Worm (Caenorhabditis elegans) whole organism, L4 larva: Measurements from ENCODE around the gene scrm-7.
"Not testable (repeated sequence)": the region's sequence is repeated elsewhere in the genome, so short reads cannot be mapped to it uniquely, and the experiment has no call there.

Source experiments
- D1046.2 ChIP-seq: fragments of 200-800 bp; sonication (Bioruptor generic); IDR thresholded peaks from 2 replicates; pipeline ENCODE4 v1.3.6; 2022; ENCODE audit warnings: missing genetic modification characterization, missing compliant biosample characterization
- F26F4.8 ChIP-seq: fragments of 200-800 bp; sonication (Bioruptor generic); conservative IDR thresholded peaks from 2 replicates; pipeline ENCODE4 v1.3.6; 2022; ENCODE audit warnings: missing genetic modification characterization, missing compliant biosample characterization
- T26A8.4 ChIP-seq: fragments of 200-800 bp; sonication (Bioruptor generic); IDR thresholded peaks from 2 replicates; pipeline ENCODE4 v1.3.6; 2022; ENCODE audit warnings: missing genetic modification characterization, missing compliant biosample characterization
- Y48G9A.11 ChIP-seq: fragments of 200-800 bp; sonication (Bioruptor generic); IDR thresholded peaks from 2 replicates; pipeline ENCODE4 v1.3.6; 2022; ENCODE audit warnings: missing genetic modification reagents, missing genetic modification characterization, missing compliant biosample characterization
- Y75B8A.6 ChIP-seq: fragments of 200-800 bp; sonication (Bioruptor generic); IDR thresholded peaks from 2 replicates; pipeline ENCODE4 v1.3.6; 2022; ENCODE audit warnings: missing genetic modification reagents, missing genetic modification characterization, missing compliant biosample characterization
- aha-1 ChIP-seq: fragments of 150-350 bp; peaks from one replicate; lab custom pipeline; 2014; ENCODE audit warnings: missing biosample characterization, missing genetic modification characterization
- ceh-44 ChIP-seq: fragments of 200-800 bp; sonication (Bioruptor generic); IDR thresholded peaks from 2 replicates; pipeline ENCODE4 v1.3.6; 2022; ENCODE audit warnings: missing genetic modification reagents, missing genetic modification characterization, missing compliant biosample characterization
- ceh-62 ChIP-seq: sonication (generic microtip); optimal IDR thresholded peaks from 2 replicates; lab custom pipeline; 2017; ENCODE audit warnings: missing biosample characterization, missing genetic modification characterization
- dmd-6 ChIP-seq: fragments of 200-800 bp; sonication (Bioruptor generic); IDR thresholded peaks from 2 replicates; pipeline ENCODE4 v1.3.6; 2022; ENCODE audit warnings: missing genetic modification reagents, missing genetic modification characterization, missing compliant biosample characterization
- dmd-9 ChIP-seq: fragments of 200-800 bp; sonication (Bioruptor generic); IDR thresholded peaks from 2 replicates; pipeline ENCODE4 v1.3.6; 2022; ENCODE audit warnings: missing genetic modification reagents, missing genetic modification characterization, missing compliant biosample characterization
- dve-1 ChIP-seq: sonication (generic microtip); optimal IDR thresholded peaks from 2 replicates; lab custom pipeline; 2017; ENCODE audit warnings: antibody characterized with exemption, mild to moderate bottlenecking, missing genetic modification characterization, missing compliant biosample characterization; ENCODE audit not compliant: insufficient read depth
- lim-7 ChIP-seq: fragments of 200-800 bp; sonication (Bioruptor generic); IDR thresholded peaks from 2 replicates; pipeline ENCODE4 v1.3.6; 2022; ENCODE audit warnings: missing genetic modification characterization, missing compliant biosample characterization
- lin-29 ChIP-seq: fragments of 200-800 bp; sonication (Bioruptor generic); IDR thresholded peaks from 2 replicates; pipeline ENCODE4 v1.3.6; 2022; ENCODE audit warnings: missing genetic modification reagents, missing genetic modification characterization, missing compliant biosample characterization
- mep-1 ChIP-seq: fragments of 150-350 bp; sonication (generic microtip); optimal IDR thresholded peaks from 3 replicates; lab custom pipeline; 2014; ENCODE audit warnings: missing biosample characterization, missing genetic modification characterization
- nhr-10 ChIP-seq: fragments of 150-350 bp; optimal IDR thresholded peaks from 2 replicates; lab custom pipeline; 2014; ENCODE audit warnings: missing biosample characterization, missing genetic modification characterization
- nhr-42 ChIP-seq: fragments of 200-800 bp; sonication (Bioruptor generic); IDR thresholded peaks from 2 replicates; pipeline ENCODE4 v1.3.6; 2022; ENCODE audit warnings: missing genetic modification characterization, missing compliant biosample characterization
- nhr-77 ChIP-seq: fragments of 150-350 bp; optimal IDR thresholded peaks from 2 replicates; lab custom pipeline; 2014; ENCODE audit warnings: missing biosample characterization, missing genetic modification characterization
- php-3 ChIP-seq: fragments of 200-800 bp; sonication (Bioruptor generic); IDR thresholded peaks from 2 replicates; pipeline ENCODE4 v1.3.6; 2022; ENCODE audit warnings: missing genetic modification reagents, missing genetic modification characterization, missing compliant biosample characterization
- saeg-2 ChIP-seq: fragments of 200-800 bp; sonication (Bioruptor generic); IDR thresholded peaks from 2 replicates; pipeline ENCODE4 v1.3.6; 2022; ENCODE audit warnings: missing genetic modification reagents, missing genetic modification characterization, missing compliant biosample characterization
- set-16 ChIP-seq: fragments of 200-800 bp; sonication (Bioruptor generic); IDR thresholded peaks from 2 replicates; pipeline ENCODE4 v1.3.6; 2022; ENCODE audit warnings: missing genetic modification reagents, missing genetic modification characterization, missing compliant biosample characterization
- skn-1 ChIP-seq: fragments of 150-350 bp; optimal IDR thresholded peaks from 2 replicates; lab custom pipeline; 2014; ENCODE audit warnings: missing biosample characterization, missing genetic modification characterization
- spr-1 ChIP-seq: sonication (generic microtip); optimal IDR thresholded peaks from 2 replicates; lab custom pipeline; 2016; ENCODE audit warnings: mild to moderate bottlenecking, missing genetic modification characterization, missing compliant biosample characterization
- tag-97 ChIP-seq: fragments of 200-800 bp; sonication (Bioruptor generic); IDR thresholded peaks from 2 replicates; pipeline ENCODE4 v1.3.6; 2022; ENCODE audit warnings: missing genetic modification characterization, missing compliant biosample characterization
- unc-130 ChIP-seq: sonication (generic microtip); optimal IDR thresholded peaks from 2 replicates; lab custom pipeline; 2016; ENCODE audit warnings: missing genetic modification reagents, missing genetic modification characterization, missing compliant biosample characterization
- unc-62 ChIP-seq, 3 experiments: fragments of 150-350 bp in 1 of 3; sonication (generic microtip); optimal IDR thresholded peaks in 2 of 3; peaks in 1 of 3; 1 replicate in 1 of 3; 2 replicates in 2 of 3; lab custom pipeline; 2014 to 2017; ENCODE audit warnings: missing biosample characterization in 3 of 3, missing genetic modification characterization in 3 of 3, missing genetic modification reagents in 3 of 3, missing genotype in 1 of 3
- zag-1 ChIP-seq: fragments of 150-350 bp; optimal IDR thresholded peaks from 2 replicates; lab custom pipeline; 2014; ENCODE audit warnings: missing biosample characterization, missing genetic modification characterization
- zfp-2 ChIP-seq: sonication (generic microtip); optimal IDR thresholded peaks from 2 replicates; lab custom pipeline; 2016; ENCODE audit warnings: mild to moderate bottlenecking, missing genetic modification characterization, missing compliant biosample characterization
- ztf-7 ChIP-seq: fragments of 150-350 bp; optimal IDR thresholded peaks from 2 replicates; lab custom pipeline; 2014; ENCODE audit warnings: missing biosample characterization, missing genetic modification characterization

scrm-7 gene

DNA sequence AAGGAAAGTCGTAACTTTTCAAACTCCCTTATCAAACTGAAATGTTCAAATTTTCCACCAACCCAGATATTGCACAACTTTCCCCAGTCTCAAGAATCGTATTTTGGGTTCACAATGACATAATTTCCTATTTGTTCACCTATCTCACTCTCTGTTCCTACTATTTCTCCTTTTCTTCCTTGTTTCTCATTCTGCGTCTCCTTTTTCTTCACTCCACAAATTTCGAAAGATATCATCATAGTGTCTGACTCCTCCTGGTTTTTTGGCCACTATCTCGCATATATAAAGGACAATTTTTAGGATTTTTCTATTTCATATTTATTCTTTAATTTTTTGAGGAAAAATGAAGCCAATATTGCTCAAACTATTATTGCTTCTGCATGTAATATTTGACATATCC, 6.5 kb downstream of the scrm-7 start, which contains the start of gene haf-7 (continued):
- TF ChIP-seq mep-1 (tag; lab: Kevin White, UChicago) (no peak), ztf-7 (no peak), dmd-6 (GFP tag; lab: Robert Waterston, UW) (peak; percentile 38; the same call in 1 of the 2 replicates), nhr-42 (no peak), lin-29 (GFP tag; lab: Robert Waterston, UW) (no peak)

DNA sequence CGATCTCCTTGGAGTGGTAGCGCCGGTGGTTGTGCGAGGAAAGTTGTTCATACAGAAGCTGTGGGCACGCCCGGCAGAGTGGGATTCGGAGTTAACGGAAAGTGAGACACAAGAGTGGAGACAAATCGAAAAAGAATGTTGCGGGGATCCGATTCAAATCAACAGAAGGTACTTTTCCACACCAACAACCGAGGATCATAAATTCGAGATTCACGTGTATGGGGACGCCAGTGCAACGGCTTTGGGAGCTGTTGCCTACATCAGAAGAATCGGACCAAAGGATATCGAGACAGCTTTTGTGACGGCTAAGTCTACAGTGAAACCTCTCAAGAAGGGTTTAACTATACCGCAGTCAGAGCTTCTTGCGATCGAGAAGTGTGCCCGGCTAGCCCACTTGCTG, 16.0 kb downstream of the scrm-7 start:
- TF ChIP-seq unc-62 (GFP tag; optimal IDR thresholded peaks at IDR 0.05 in 1 of 2; lab: Kevin White, UChicago) (peak in 1 of 2 experiments; percentile 87), unc-62 (tag; optimal IDR thresholded peaks at IDR 0.05; lab: Kevin White, UChicago) (no peak), ceh-62 (tag; lab: Kevin White, UChicago) (no peak)
- TF ChIP-seq, all 104 proteins: peak for 1

DNA sequence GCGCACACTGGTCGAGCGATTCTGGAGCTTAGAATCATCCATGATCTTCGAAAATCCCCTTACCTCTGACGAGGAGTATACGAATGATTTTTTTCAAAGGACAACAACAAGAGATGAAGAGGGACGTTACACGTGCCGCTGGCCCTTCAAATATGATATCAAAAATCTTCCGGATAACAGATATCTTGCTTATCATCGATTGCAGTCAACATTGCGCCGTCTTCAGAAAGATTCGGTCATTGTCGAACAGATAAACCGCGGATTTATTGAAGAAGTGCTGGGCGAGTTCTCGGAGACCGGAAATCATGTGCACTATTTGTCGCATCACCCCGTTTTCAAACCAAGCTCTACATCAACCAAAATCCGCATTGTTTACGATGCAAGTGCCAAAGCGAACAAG, 17.0 kb downstream of the scrm-7 start:
- TF ChIP-seq T26A8.4 (no peak), saeg-2 (GFP tag; lab: Robert Waterston, UW) (no peak), aha-1 (peak; percentile 84), unc-62 (GFP tag; optimal IDR thresholded peaks at IDR 0.05 in 1 of 2; lab: Kevin White, UChicago) (peak in 1 of 2 experiments; percentile 84), unc-62 (tag; optimal IDR thresholded peaks at IDR 0.05; lab: Kevin White, UChicago) (no peak)
- TF ChIP-seq, all 104 proteins: peak for 2

DNA sequence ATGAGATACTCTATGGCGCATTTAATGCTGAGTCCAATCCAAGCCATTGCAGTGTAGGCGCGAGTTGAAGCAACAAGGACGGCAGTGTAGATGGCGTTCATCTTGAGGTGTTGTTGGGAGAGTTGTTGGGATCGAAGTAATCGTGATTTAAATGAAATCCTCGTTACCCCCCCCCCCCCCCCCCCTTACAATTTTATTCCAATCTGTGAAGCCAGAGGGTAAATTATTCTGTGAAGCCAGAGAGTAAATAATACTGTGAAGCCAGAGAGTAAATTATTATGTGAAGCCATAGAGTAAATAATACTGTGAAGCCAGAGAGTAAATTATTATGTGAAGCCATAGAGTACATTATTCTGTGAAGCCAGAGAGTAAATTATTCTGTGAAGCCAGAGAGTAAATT, 29.2 kb downstream of the scrm-7 start, which contains the start of gene nspa-10:
Gene nspa-10, minus strand, starts transcription at position 101 of the 400 bp plus-strand sequence.
- TF ChIP-seq zfp-2; Y48G9A.11 (GFP tag; lab: Robert Waterston, UW); lim-7 (GFP tag; lab: Robert Waterston, UW): not testable (repeated sequence)

DNA sequence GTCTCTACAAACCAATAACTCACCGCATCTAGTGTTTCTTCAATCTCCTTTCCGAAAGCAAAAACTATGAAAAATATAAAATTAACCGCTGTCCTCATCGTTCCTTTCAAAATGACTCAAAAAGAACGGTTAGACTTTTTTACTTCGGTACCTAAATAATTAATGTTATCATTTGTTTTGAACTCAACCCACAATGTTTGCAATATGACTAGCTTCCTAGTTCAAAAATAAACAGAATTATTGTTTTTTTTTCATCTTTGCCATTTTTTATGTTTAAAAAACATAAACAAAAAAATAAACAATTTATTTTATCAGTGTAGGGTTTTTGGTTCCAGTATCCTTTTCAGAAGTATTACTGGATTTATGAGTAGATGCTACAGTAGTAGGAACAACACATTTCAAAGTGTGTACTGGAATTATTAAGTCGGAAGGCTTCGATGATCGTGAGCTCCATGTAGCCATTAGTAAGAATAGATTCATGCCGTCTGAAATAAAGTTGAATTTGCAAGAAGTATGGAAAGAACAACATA, 30.9 kb downstream of the scrm-7 start, which contains the start of the genes lipl-8 and Y50E8A.22:
Gene lipl-8, minus strand, starts transcription at position 101 of the 530 bp plus-strand sequence.
Gene Y50E8A.22, minus strand, starts transcription at position 480 of the 530 bp plus-strand sequence.
- no peak for TF ChIP-seq zag-1 (tag; lab: Kevin White, UChicago)
- no peak for TF ChIP-seq nhr-77 (tag; lab: Kevin White, UChicago)
- no peak for TF ChIP-seq ceh-44 (GFP tag; lab: Robert Waterston, UW)
- TF ChIP-seq spr-1 (tag; lab: Kevin White, UChicago): no peak
- TF ChIP-seq php-3 (GFP tag; lab: Robert Waterston, UW): no peak
- TF ChIP-seq ztf-7: no peak
- no peak for TF ChIP-seq tag-97 (GFP tag; lab: Robert Waterston, UW)
- no peak for TF ChIP-seq dve-1
- TF ChIP-seq F26F4.8 (GFP tag; lab: Robert Waterston, UW): no peak
- TF ChIP-seq skn-1 (tag; lab: Kevin White, UChicago): no peak
- TF ChIP-seq D1046.2 (GFP tag; lab: Robert Waterston, UW): no peak
- TF ChIP-seq unc-130 (GFP tag; lab: Kevin White, UChicago): no peak

DNA sequence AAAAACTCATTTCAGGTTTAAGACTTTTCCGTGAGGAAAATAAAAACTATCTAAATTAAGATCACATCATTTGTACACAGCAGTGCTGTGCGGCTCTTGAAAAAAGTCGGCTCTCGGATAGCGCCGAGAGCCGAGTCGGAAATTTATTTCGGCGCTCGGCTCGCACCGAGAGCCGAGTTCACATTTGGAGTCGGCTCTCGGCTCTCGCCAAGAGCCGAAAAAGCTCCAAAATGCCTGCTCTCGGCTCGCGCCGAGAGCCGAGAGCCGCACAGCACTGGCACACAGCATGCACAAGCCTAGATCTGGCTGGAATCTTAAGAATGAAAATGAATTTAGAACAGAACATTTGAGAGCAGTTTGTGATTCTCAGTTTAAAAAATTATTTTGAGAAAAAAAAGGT, 32.6 kb downstream of the scrm-7 start:
- TF ChIP-seq nhr-10 (tag; lab: Kevin White, UChicago): no peak
- peak; percentile 89 for TF ChIP-seq set-16 (GFP tag; lab: Robert Waterston, UW)
- TF ChIP-seq, all 104 proteins: peak for 1

DNA sequence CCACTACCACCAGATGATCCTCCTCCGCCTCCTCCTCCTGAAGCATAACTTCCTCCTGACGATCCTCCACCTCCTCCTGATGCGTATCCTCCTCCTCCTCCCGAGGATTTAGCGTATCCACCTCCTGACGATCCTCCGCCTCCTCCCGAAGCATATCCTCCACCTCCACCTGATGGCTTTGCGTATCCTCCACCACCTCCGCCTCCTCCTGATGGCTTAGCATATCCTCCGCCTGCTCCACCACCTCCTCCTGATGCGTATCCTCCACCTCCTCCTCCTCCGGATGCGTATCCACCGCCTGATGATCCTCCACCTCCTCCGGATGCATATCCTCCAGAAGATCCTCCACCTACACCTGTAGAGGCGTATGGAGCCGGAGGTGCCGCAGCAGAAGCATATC, 34.7 kb downstream of the scrm-7 start:
- TF ChIP-seq set-16 (GFP tag; lab: Robert Waterston, UW): peak; percentile 87
- TF ChIP-seq dmd-9 (GFP tag; lab: Robert Waterston, UW): no peak
- no peak for TF ChIP-seq Y75B8A.6 (GFP tag; lab: Robert Waterston, UW)
